Comparison of ENCODE assay signal across 4 fruit fly cellular contexts in genomic region chr3L:9337942-9338468, dm6.
TF ChIP-seq lines count a peak whose summit lies in the region.

No protein-coding gene starts in this region.

- TF ChIP-seq CTCF in whole organism, embryonic (GFP tag; optimal IDR thresholded peaks at IDR 0.05; lab: Kevin White, UChicago): no peak

TF ChIP-seq in whole organism, adult, 20 proteins besides CTCF, POLR2A, EP300 and RAD21:
- TF ChIP-seq CG1620 (GFP tag; optimal IDR thresholded peaks at IDR 0.05; lab: Kevin White, UChicago) (no peak), Clk (GFP tag; optimal IDR thresholded peaks at IDR 0.05; lab: Kevin White, UChicago) (no peak), cic (GFP tag; optimal IDR thresholded peaks at IDR 0.05; lab: Kevin White, UChicago) (peak; percentile 51)
TF ChIP-seq in whole organism, adult: peak in this region for 1.

TF ChIP-seq in whole organism, embryonic, 481 proteins besides CTCF, POLR2A, EP300 and RAD21 (continues in another document):
- no peak for TF ChIP-seq NFAT (GFP tag; IDR thresholded peaks at IDR 0.05; lab: Robert Waterston, UW)
- no peak for TF ChIP-seq pfk (GFP tag; optimal IDR thresholded peaks at IDR 0.05; lab: Kevin White, UChicago)
- peak; percentile 49 for TF ChIP-seq cg (GFP tag; optimal IDR thresholded peaks at IDR 0.05; lab: Kevin White, UChicago)
- TF ChIP-seq eve (GFP tag; optimal IDR thresholded peaks at IDR 0.05; lab: Kevin White, UChicago): no peak
- TF ChIP-seq CG31388 (GFP tag; optimal IDR thresholded peaks at IDR 0.05; lab: Kevin White, UChicago): no peak
- TF ChIP-seq peb (GFP tag; IDR thresholded peaks at IDR 0.05; lab: Robert Waterston, UW): no peak
- TF ChIP-seq dimm (GFP tag; IDR thresholded peaks at IDR 0.05; lab: Robert Waterston, UW): no peak
- no peak for TF ChIP-seq ewg (GFP tag; optimal IDR thresholded peaks at IDR 0.05; lab: Kevin White, UChicago)
- TF ChIP-seq GATAe (GFP tag; conservative IDR thresholded peaks at IDR 0.05; lab: Robert Waterston, UW): no peak
- peak; percentile 34 for TF ChIP-seq nom (GFP tag; optimal IDR thresholded peaks at IDR 0.05; lab: Kevin White, UChicago)
- TF ChIP-seq CG9876 (GFP tag; optimal IDR thresholded peaks at IDR 0.05; lab: Kevin White, UChicago): no peak
- no peak for TF ChIP-seq CG7271 (tag; optimal IDR thresholded peaks at IDR 0.05; lab: Kevin White, UChicago)
- TF ChIP-seq mld (GFP tag; IDR thresholded peaks at IDR 0.05; lab: Robert Waterston, UW; ENCODE audit: partially characterized antibody): no peak
- TF ChIP-seq E2f1 (GFP tag; IDR thresholded peaks at IDR 0.05; lab: Robert Waterston, UW): no peak
- no peak for TF ChIP-seq CG18599 (GFP tag; optimal IDR thresholded peaks at IDR 0.05; lab: Kevin White, UChicago)
- no peak for TF ChIP-seq br (optimal IDR thresholded peaks at IDR 0.05; lab: Kevin White, UChicago)
- peak; percentile 50 for TF ChIP-seq Med (GFP tag; lab: Kevin White, UChicago)
- peak; percentile 63 for TF ChIP-seq CG12769 (tag; optimal IDR thresholded peaks at IDR 0.05; lab: Kevin White, UChicago)
- TF ChIP-seq insv (GFP tag; optimal IDR thresholded peaks at IDR 0.05; lab: Kevin White, UChicago): no peak
- no peak for TF ChIP-seq tll (GFP tag; optimal IDR thresholded peaks at IDR 0.05; lab: Kevin White, UChicago)
- TF ChIP-seq CG12942 (GFP tag; optimal IDR thresholded peaks at IDR 0.05; lab: Kevin White, UChicago): no peak
- no peak for TF ChIP-seq ab (GFP tag; optimal IDR thresholded peaks at IDR 0.05; lab: Kevin White, UChicago)
- TF ChIP-seq H15 (GFP tag; IDR thresholded peaks at IDR 0.05; lab: Robert Waterston, UW): no peak
- no peak for TF ChIP-seq CG31365 (tag; optimal IDR thresholded peaks at IDR 0.05; lab: Kevin White, UChicago)
- TF ChIP-seq TFAM (GFP tag; optimal IDR thresholded peaks at IDR 0.05; lab: Kevin White, UChicago): no peak
- TF ChIP-seq BEAF-32 (GFP tag; optimal IDR thresholded peaks at IDR 0.05; lab: Kevin White, UChicago): no peak
- peak; percentile 27 for TF ChIP-seq CG3995 (GFP tag; optimal IDR thresholded peaks at IDR 0.05; lab: Kevin White, UChicago)
- no peak for TF ChIP-seq CG12104 (GFP tag; optimal IDR thresholded peaks at IDR 0.05; lab: Kevin White, UChicago)
- TF ChIP-seq CG2875 (GFP tag; optimal IDR thresholded peaks at IDR 0.05; lab: Kevin White, UChicago): no peak
- no peak for TF ChIP-seq CG34224 (GFP tag; IDR thresholded peaks at IDR 0.05; lab: Robert Waterston, UW; ENCODE audit: partially characterized antibody)
- TF ChIP-seq CG42726 (GFP tag; IDR thresholded peaks at IDR 0.05; lab: Robert Waterston, UW; ENCODE audit: partially characterized antibody): no peak

TF ChIP-seq in whole organism, prepupa, 60 proteins besides CTCF, POLR2A, EP300 and RAD21:
- no peak for TF ChIP-seq Smox (GFP tag; optimal IDR thresholded peaks at IDR 0.05; lab: Kevin White, UChicago)
- TF ChIP-seq fkh (GFP tag; optimal IDR thresholded peaks at IDR 0.05; lab: Kevin White, UChicago): peak; percentile 10
- no peak for TF ChIP-seq CG10631 (GFP tag; optimal IDR thresholded peaks at IDR 0.05; lab: Kevin White, UChicago)
- peak; percentile 16 for TF ChIP-seq CG16779 (tag; optimal IDR thresholded peaks at IDR 0.05; lab: Kevin White, UChicago)
- TF ChIP-seq CG6163 (GFP tag; IDR thresholded peaks at IDR 0.05; lab: Robert Waterston, UW): 0 out of 3 replicates have a peak, but pooled peaks have one; percentile 37
- no peak for TF ChIP-seq CG6276 (GFP tag; optimal IDR thresholded peaks at IDR 0.05; lab: Kevin White, UChicago)
- peak; percentile 38 for TF ChIP-seq CG9139 (GFP tag; optimal IDR thresholded peaks at IDR 0.05; lab: Kevin White, UChicago)
- peak; percentile 48 for TF ChIP-seq Sox14 (GFP tag; optimal IDR thresholded peaks at IDR 0.05; lab: Kevin White, UChicago)
- 0 out of 2 replicates have a peak, but pooled peaks have one; percentile 20 for TF ChIP-seq CG15336 (GFP tag; IDR thresholded peaks at IDR 0.05; lab: Robert Waterston, UW)
- TF ChIP-seq CG6792 (GFP tag; optimal IDR thresholded peaks at IDR 0.05; lab: Kevin White, UChicago): no peak
- TF ChIP-seq Sox102F (GFP tag; optimal IDR thresholded peaks at IDR 0.05; lab: Kevin White, UChicago): peak; percentile 5
- TF ChIP-seq svp (GFP tag; lab: Kevin White, UChicago): peak; percentile 72
- TF ChIP-seq ss (GFP tag; optimal IDR thresholded peaks at IDR 0.05; lab: Kevin White, UChicago): peak in 1 of 2 experiments; percentile 42
- peak; percentile 26 for TF ChIP-seq Lpt (GFP tag; optimal IDR thresholded peaks at IDR 0.05; lab: Kevin White, UChicago)
- peak; percentile 6 for TF ChIP-seq dsx (GFP tag; optimal IDR thresholded peaks at IDR 0.05; lab: Kevin White, UChicago; ENCODE audit: poor library complexity, severe bottlenecking)

TF ChIP-seq in whole organism, pupa, 21 proteins besides CTCF, POLR2A, EP300 and RAD21:
- TF ChIP-seq CG4496 (GFP tag; IDR thresholded peaks at IDR 0.05; lab: Robert Waterston, UW) (peak; percentile 38; the same call in 1 of the 3 replicates), EcR (GFP tag; optimal IDR thresholded peaks at IDR 0.05; lab: Kevin White, UChicago) (peak; percentile 79), CG12605 (GFP tag; IDR thresholded peaks at IDR 0.05; lab: Robert Waterston, UW) (no peak)
